Fruit fly (Drosophila melanogaster): ENCODE results near the gene wrm1.

Gene wrm1

DNA sequence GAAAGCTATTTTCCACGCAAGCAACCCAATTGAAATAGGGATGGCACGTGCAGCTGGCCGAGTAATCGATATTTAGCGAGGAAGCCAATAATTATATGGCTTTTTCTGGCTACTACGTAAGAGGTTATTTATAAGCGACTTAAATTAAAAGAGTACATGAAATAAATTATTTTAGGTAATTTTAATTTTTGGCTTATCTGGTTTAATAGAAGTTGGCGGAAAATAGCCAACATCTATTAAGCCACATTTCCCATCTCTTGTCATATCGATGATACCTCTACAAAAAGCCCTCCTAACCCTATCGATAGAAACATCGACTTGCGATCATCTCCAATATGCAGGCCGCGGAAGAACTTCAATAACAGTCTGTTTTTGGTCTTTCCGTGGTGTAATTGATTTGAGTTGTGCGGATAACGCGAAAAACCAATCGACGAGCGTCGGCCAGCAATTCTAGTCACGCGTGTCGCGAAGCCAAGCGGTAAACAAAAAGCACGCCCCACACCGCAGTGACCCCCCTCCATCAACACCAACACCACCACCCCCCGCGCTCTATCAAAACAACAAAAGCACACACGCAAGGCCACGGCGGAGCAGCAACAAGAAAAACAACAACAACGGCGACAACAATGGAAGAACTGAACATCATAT lies 13.1 kb upstream of the wrm1 start, which contains the start of the genes Srp19 and qm (continued):
- TF ChIP-seq CG2129 (GFP tag; IDR thresholded peaks at IDR 0.05; ENCODE audit: partially characterized antibody) (peak; percentile 59; the same call in 1 of the 2 replicates), nom (GFP tag; optimal IDR thresholded peaks at IDR 0.05) (peak; percentile 65), CHES-1-like (GFP tag; optimal IDR thresholded peaks at IDR 0.05) (peak; percentile 16), CG4404 (GFP tag; IDR thresholded peaks at IDR 0.05) (peak; percentile 34; the same call in 1 of the 2 replicates), CG12942 (GFP tag; optimal IDR thresholded peaks at IDR 0.05) (peak; percentile 19), dmrt99B (tag; optimal IDR thresholded peaks at IDR 0.05) (peak; percentile 27), pfk (GFP tag; optimal IDR thresholded peaks at IDR 0.05) (no peak), CG8924 (tag; optimal IDR thresholded peaks at IDR 0.05) (peak; percentile 46), CG6272 (GFP tag; IDR thresholded peaks at IDR 0.05) (peak; percentile 34; the same call in 1 of the 2 replicates), gfzf (GFP tag; optimal IDR thresholded peaks at IDR 0.05) (no peak), CG4730 (GFP tag; IDR thresholded peaks at IDR 0.05) (no peak), mirr (GFP tag; optimal IDR thresholded peaks at IDR 0.05) (peak; percentile 22), salm (tag; optimal IDR thresholded peaks at IDR 0.05) (no peak), MBD-R2 (GFP tag; IDR thresholded peaks at IDR 0.05) (peak; percentile 75; the same call in 1 of the 2 replicates), CG31224 (GFP tag; IDR thresholded peaks at IDR 0.05) (no peak), sisA (GFP tag; IDR thresholded peaks at IDR 0.05) (peak; percentile 46; the same call in 1 of the 2 replicates), CG43689 (GFP tag; IDR thresholded peaks at IDR 0.05) (no peak), pita (GFP tag; optimal IDR thresholded peaks at IDR 0.05) (no peak), danr (GFP tag; IDR thresholded peaks at IDR 0.05) (no peak), CG11695 (GFP tag; IDR thresholded peaks at IDR 0.05) (no peak), CG1024 (GFP tag; IDR thresholded peaks at IDR 0.05) (no peak), CG10565 (GFP tag; optimal IDR thresholded peaks at IDR 0.05) (no peak), CG17802 (tag; optimal IDR thresholded peaks at IDR 0.05) (no peak), Sry-β (GFP tag; optimal IDR thresholded peaks at IDR 0.05) (peak; percentile 93), otp (GFP tag; IDR thresholded peaks at IDR 0.05) (0 out of 3 replicates have a peak, but pooled peaks have one; percentile 5), Max (GFP tag; optimal IDR thresholded peaks at IDR 0.05) (peak; percentile 44), Lhr (GFP tag; optimal IDR thresholded peaks at IDR 0.05) (no peak), wor (GFP tag; IDR thresholded peaks at IDR 0.05) (peak; percentile 11; the same call in 1 of the 2 replicates), CG6254 (GFP tag; optimal IDR thresholded peaks at IDR 0.05) (no peak), lbe (GFP tag; optimal IDR thresholded peaks at IDR 0.05) (peak; percentile 18), dm (GFP tag; optimal IDR thresholded peaks at IDR 0.05) (peak; percentile 1), CG8765 (GFP tag; IDR thresholded peaks at IDR 0.05) (no peak), CG9932 (GFP tag; IDR thresholded peaks at IDR 0.05) (peak; percentile 78), CG10979 (tag; optimal IDR thresholded peaks at IDR 0.05) (peak; percentile 27), abd-A (tag; optimal IDR thresholded peaks at IDR 0.05) (no peak), Mes4 (GFP tag; optimal IDR thresholded peaks at IDR 0.05) (no peak), Chrac-16 (GFP tag; optimal IDR thresholded peaks at IDR 0.05) (peak; percentile 34), pb (GFP tag; optimal IDR thresholded peaks at IDR 0.05) (no peak), Dbx (GFP tag; IDR thresholded peaks at IDR 0.05) (peak; percentile 52; the same call in 2 of the 3 replicates), CG10654 (GFP tag; optimal IDR thresholded peaks at IDR 0.05) (peak; percentile 15), da (GFP tag; optimal IDR thresholded peaks at IDR 0.05) (no peak), CG16863 (GFP tag; optimal IDR thresholded peaks at IDR 0.05) (peak; percentile 25), CoRest (tag; optimal IDR thresholded peaks at IDR 0.05) (peak; percentile 68), Kr (GFP tag; optimal IDR thresholded peaks at IDR 0.05) (no peak), CG10209 (GFP tag; optimal IDR thresholded peaks at IDR 0.05) (peak; percentile 1), ttk (GFP tag; IDR thresholded peaks at IDR 0.05) (no peak)

Data from whole organism, embryonic.